Worm (Caenorhabditis elegans) whole organism, L2 larva: ENCODE data around the gene F11A5.13.

Source experiments
- C34F6.9 ChIP-seq: fragments of 150-350 bp; optimal IDR thresholded peaks from 2 replicates; lab custom pipeline; 2014; ENCODE audit warnings: missing biosample characterization, missing genetic modification characterization
- F13H6.1 ChIP-seq: sonication (generic microtip); optimal IDR thresholded peaks from 2 replicates; lab custom pipeline; 2016; ENCODE audit warnings: missing genetic modification characterization, missing compliant biosample characterization
- R02D3.7 ChIP-seq: fragments of 150-350 bp; optimal IDR thresholded peaks from 2 replicates; lab custom pipeline; 2014; ENCODE audit warnings: missing biosample characterization, missing genetic modification characterization
- ZK546.5 ChIP-seq: sonication (generic microtip); optimal IDR thresholded peaks from 2 replicates; lab custom pipeline; 2017; ENCODE audit warnings: missing biosample characterization, missing genetic modification characterization
- aly-2 ChIP-seq: fragments of 150-350 bp; optimal IDR thresholded peaks from 2 replicates; lab custom pipeline; 2014; ENCODE audit warnings: missing biosample characterization, missing genetic modification characterization
- ama-1 ChIP-seq: fragments of 150-350 bp; optimal IDR thresholded peaks from 2 replicates; lab custom pipeline; 2018; ENCODE audit warnings: inconsistent platforms
- blmp-1 ChIP-seq: sonication (generic microtip); optimal IDR thresholded peaks from 2 replicates; lab custom pipeline; 2017; ENCODE audit warnings: missing genetic modification characterization, mild to moderate bottlenecking, missing compliant biosample characterization, antibody characterized with exemption, moderate library complexity; ENCODE audit not compliant: insufficient read depth
- ceh-16 ChIP-seq: fragments of 150-350 bp; optimal IDR thresholded peaks from 2 replicates; lab custom pipeline; 2014; ENCODE audit warnings: missing biosample characterization, missing genetic modification characterization
- dmd-4 ChIP-seq: sonication (generic microtip); optimal IDR thresholded peaks from 2 replicates; lab custom pipeline; 2017; ENCODE audit warnings: missing biosample characterization, missing genetic modification characterization
- egl-27 ChIP-seq: sonication (generic microtip); optimal IDR thresholded peaks from 3 replicates; lab custom pipeline; 2017; ENCODE audit warnings: missing biosample characterization, missing genetic modification reagents, missing genetic modification characterization
- elt-3 ChIP-seq: sonication (generic microtip); optimal IDR thresholded peaks from 2 replicates; lab custom pipeline; 2017; ENCODE audit warnings: missing biosample characterization, missing genetic modification characterization
- gmeb-1 ChIP-seq: fragments of 150-350 bp; optimal IDR thresholded peaks from 2 replicates; lab custom pipeline; 2014; ENCODE audit warnings: missing biosample characterization, missing genetic modification characterization
- lin-11 ChIP-seq: fragments of 150-350 bp; sonication (generic microtip); optimal IDR thresholded peaks from 2 replicates; lab custom pipeline; 2014; ENCODE audit warnings: missing biosample characterization, missing genetic modification characterization, inconsistent platforms, mixed read lengths
- lin-13 ChIP-seq: fragments of 150-350 bp; optimal IDR thresholded peaks from 2 replicates; lab custom pipeline; 2014; ENCODE audit warnings: missing biosample characterization, missing genetic modification reagents, missing genetic modification characterization
- lsy-2 ChIP-seq, 2 experiments: fragments of 150-350 bp in 1 of 2; sonication (generic microtip) in 1 of 2; optimal IDR thresholded peaks; 2 replicates each; lab custom pipeline; 2014 to 2017; ENCODE audit warnings: missing biosample characterization in 2 of 2, missing genetic modification characterization in 2 of 2
- mab-5 ChIP-seq: fragments of 150-350 bp; optimal IDR thresholded peaks from 2 replicates; lab custom pipeline; 2014; ENCODE audit warnings: missing biosample characterization, missing genetic modification characterization
- mbf-1 ChIP-seq: sonication (generic microtip); optimal IDR thresholded peaks from 2 replicates; lab custom pipeline; 2017; ENCODE audit warnings: missing biosample characterization, missing genetic modification characterization
- mdl-1 ChIP-seq, 2 experiments: fragments of 150-350 bp in 1 of 2; sonication (generic microtip) in 1 of 2; optimal IDR thresholded peaks; 2 replicates each; lab custom pipeline; 2017; ENCODE audit warnings: missing biosample characterization in 2 of 2, missing genetic modification characterization in 2 of 2
- nhr-11 ChIP-seq: fragments of 150-350 bp; optimal IDR thresholded peaks from 2 replicates; lab custom pipeline; 2014; ENCODE audit warnings: missing biosample characterization, missing genetic modification characterization
- nhr-12 ChIP-seq: fragments of 150-350 bp; optimal IDR thresholded peaks from 2 replicates; lab custom pipeline; 2014; ENCODE audit warnings: missing biosample characterization, missing genetic modification characterization
- nhr-129 ChIP-seq: fragments of 150-350 bp; optimal IDR thresholded peaks from 2 replicates; lab custom pipeline; 2014; ENCODE audit warnings: missing biosample characterization, missing genetic modification characterization
- nhr-21 ChIP-seq: fragments of 150-350 bp; optimal IDR thresholded peaks from 2 replicates; lab custom pipeline; 2014; ENCODE audit warnings: missing biosample characterization, missing genetic modification characterization
- nhr-23 ChIP-seq: fragments of 150-350 bp; optimal IDR thresholded peaks from 2 replicates; lab custom pipeline; 2014; ENCODE audit warnings: missing biosample characterization, missing genetic modification reagents, missing genetic modification characterization
- nhr-237 ChIP-seq: fragments of 150-350 bp; optimal IDR thresholded peaks from 2 replicates; lab custom pipeline; 2014; ENCODE audit warnings: missing biosample characterization, missing genetic modification characterization
- nhr-25 ChIP-seq: fragments of 150-350 bp; sonication (generic microtip); optimal IDR thresholded peaks from 3 replicates; lab custom pipeline; 2014; ENCODE audit warnings: missing biosample characterization, missing genetic modification characterization
- nhr-6 ChIP-seq: fragments of 150-350 bp; optimal IDR thresholded peaks from 2 replicates; lab custom pipeline; 2014; ENCODE audit warnings: missing biosample characterization, missing genetic modification characterization
- peb-1 ChIP-seq: fragments of 150-350 bp; optimal IDR thresholded peaks from 2 replicates; lab custom pipeline; 2014; ENCODE audit warnings: missing biosample characterization, missing genetic modification characterization
- sem-4 ChIP-seq: fragments of 150-350 bp; optimal IDR thresholded peaks from 2 replicates; lab custom pipeline; 2014; ENCODE audit warnings: missing biosample characterization, missing genetic modification reagents, missing genetic modification characterization
- skn-1 ChIP-seq: sonication (generic microtip); optimal IDR thresholded peaks from 2 replicates; lab custom pipeline; 2017; ENCODE audit warnings: missing biosample characterization, missing genetic modification characterization
- sma-9 ChIP-seq, 2 experiments: fragments of 150-350 bp in 1 of 2; sonication (generic microtip) in 1 of 2; optimal IDR thresholded peaks; 2 replicates each; lab custom pipeline; 2014 to 2016; ENCODE audit warnings: missing genetic modification characterization in 2 of 2, mild to moderate bottlenecking in 1 of 2, missing biosample characterization in 1 of 2, missing compliant biosample characterization in 1 of 2, missing genetic modification reagents in 1 of 2, moderate library complexity in 1 of 2
- unc-39 ChIP-seq: fragments of 150-350 bp; optimal IDR thresholded peaks from 2 replicates; lab custom pipeline; 2014; ENCODE audit warnings: missing biosample characterization, missing genetic modification characterization
- unc-55 ChIP-seq: fragments of 150-350 bp; sonication (generic microtip); optimal IDR thresholded peaks from 3 replicates; lab custom pipeline; 2014; ENCODE audit warnings: missing biosample characterization, missing genetic modification reagents, missing genetic modification characterization
- unc-62 ChIP-seq: fragments of 150-350 bp; optimal IDR thresholded peaks from 2 replicates; lab custom pipeline; 2014; ENCODE audit warnings: missing biosample characterization, missing genetic modification reagents, missing genetic modification characterization
- zag-1 ChIP-seq: fragments of 150-350 bp; optimal IDR thresholded peaks from 2 replicates; lab custom pipeline; 2014; ENCODE audit warnings: missing biosample characterization, missing genetic modification characterization
- ztf-11 ChIP-seq: sonication (generic microtip); optimal IDR thresholded peaks from 2 replicates; lab custom pipeline; 2017; ENCODE audit warnings: missing biosample characterization, missing genetic modification characterization
- ztf-4 ChIP-seq: fragments of 150-350 bp; optimal IDR thresholded peaks from 2 replicates; lab custom pipeline; 2014; ENCODE audit warnings: missing biosample characterization, missing genetic modification characterization

Gene F11A5.13

DNA sequence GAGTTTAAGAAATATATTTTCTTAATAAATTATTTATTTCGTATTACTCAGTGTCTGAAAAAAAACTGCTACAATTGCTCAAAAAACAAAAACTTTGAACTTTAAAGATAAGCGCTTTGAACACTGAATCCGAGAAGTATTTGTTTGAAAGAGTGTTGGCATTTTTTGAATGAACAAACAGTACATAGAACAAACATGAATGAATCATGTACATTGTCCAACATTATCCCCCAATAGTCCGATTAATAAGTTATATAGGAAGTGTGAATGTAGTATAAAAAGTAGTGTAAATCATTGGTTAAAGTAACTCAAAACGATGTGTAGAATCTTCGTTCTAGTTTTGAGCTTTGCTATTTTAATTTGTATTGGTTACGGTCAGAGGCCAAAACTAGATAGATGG, 24.8 kb downstream of the F11A5.13 start, which contains the start of gene F11A5.17:
Gene F11A5.17, plus strand, starts transcription at position 301 of the 400 bp plus-strand sequence.
- TF ChIP-seq egl-27 (tag; lab: Kevin White, UChicago) = no peak
- no peak for TF ChIP-seq lin-11 (tag; lab: Kevin White, UChicago)
- no peak for TF ChIP-seq mab-5 (tag; lab: Kevin White, UChicago)
- no peak for TF ChIP-seq ztf-11 (tag; lab: Kevin White, UChicago)
- TF ChIP-seq lin-13 (GFP tag; lab: Kevin White, UChicago) = no peak
- no peak for TF ChIP-seq ceh-16 (tag; lab: Kevin White, UChicago)
- no peak for TF ChIP-seq mbf-1
- no peak for TF ChIP-seq ztf-4 (tag; lab: Kevin White, UChicago)
- TF ChIP-seq elt-3 (tag; lab: Kevin White, UChicago) = no peak
- no peak for TF ChIP-seq unc-39 (tag; lab: Kevin White, UChicago)
- no peak for TF ChIP-seq C34F6.9 (tag; lab: Kevin White, UChicago)
- TF ChIP-seq nhr-21 (tag; lab: Kevin White, UChicago) = no peak
- no peak for TF ChIP-seq blmp-1 (tag; lab: Kevin White, UChicago)
- TF ChIP-seq unc-62 (GFP tag; lab: Kevin White, UChicago) = no peak
- no peak for TF ChIP-seq nhr-237 (tag; lab: Kevin White, UChicago)
- TF ChIP-seq sem-4 (tag; lab: Kevin White, UChicago) = no peak

ce11 chrV:16198016-16198415, 28.5 kb downstream of the F11A5.13 start, which contains the start of gene F11A5.5:
Gene F11A5.5 (plus strand): TSS chrV:16198316.
- TF ChIP-seq lin-11 (tag; lab: Kevin White, UChicago) (no peak), nhr-237 (tag; lab: Kevin White, UChicago) (no peak), nhr-11 (no peak), skn-1 (no peak), sma-9 (GFP tag; optimal IDR thresholded peaks at IDR 0.05; lab: Kevin White, UChicago) (no peak), sma-9 (tag; optimal IDR thresholded peaks at IDR 0.05; lab: Kevin White, UChicago) (no peak), dmd-4 (no peak), unc-39 (tag; lab: Kevin White, UChicago) (no peak), nhr-23 (tag; lab: Kevin White, UChicago) (no peak), aly-2 (no peak), mab-5 (tag; lab: Kevin White, UChicago) (no peak), gmeb-1 (no peak)

- TF ChIP-seq F13H6.1 (tag; lab: Kevin White, UChicago) (no peak), sma-9 (GFP tag; optimal IDR thresholded peaks at IDR 0.05; lab: Kevin White, UChicago) (no peak), sma-9 (tag; optimal IDR thresholded peaks at IDR 0.05; lab: Kevin White, UChicago) (no peak), zag-1 (no peak), nhr-11 (no peak), gmeb-1 (no peak), nhr-237 (tag; lab: Kevin White, UChicago) (no peak), skn-1 (no peak), mdl-1 (tag; optimal IDR thresholded peaks at IDR 0.05; lab: Kevin White, UChicago) (no peak), dmd-4 (no peak), nhr-6 (no peak), elt-3 (tag; lab: Kevin White, UChicago) (no peak), peb-1 (no peak), unc-55 (no peak), C34F6.9 (tag; lab: Kevin White, UChicago) (no peak), ZK546.5 (tag; lab: Kevin White, UChicago) (no peak), unc-39 (tag; lab: Kevin White, UChicago) (no peak), sem-4 (tag; lab: Kevin White, UChicago) (no peak), lsy-2 (tag; optimal IDR thresholded peaks at IDR 0.05; lab: Kevin White, UChicago) (no peak)
These were observed 31.1 kb downstream of the F11A5.13 start, which contains the start of gene rabr-3 for ce11 chrV:16195379-16195778. Gene rabr-3 (plus strand): TSS chrV:16195679.

DNA sequence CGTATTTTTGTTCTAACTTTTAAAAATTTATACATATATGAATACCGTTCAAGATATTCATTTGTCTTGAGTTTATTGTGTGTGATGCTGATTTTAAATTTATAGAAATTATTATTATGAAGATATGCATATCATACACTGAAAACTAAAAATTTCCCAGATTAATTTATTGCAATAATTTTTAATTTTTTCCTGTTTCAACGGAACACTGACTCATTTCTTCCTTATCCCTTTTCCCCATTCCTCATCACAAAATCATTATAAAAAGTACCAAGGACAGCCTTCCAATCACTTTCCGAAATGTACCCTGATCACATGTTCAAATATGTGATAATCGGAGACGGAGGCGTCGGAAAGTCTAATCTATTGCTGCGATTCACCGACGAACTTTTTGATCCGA, 31.8 kb downstream of the F11A5.13 start, which contains the start of gene rabr-4:
Gene rabr-4, plus strand, starts transcription at position 301 of the 400 bp plus-strand sequence.
- no peak for TF ChIP-seq nhr-25 (tag; lab: Kevin White, UChicago)

DNA sequence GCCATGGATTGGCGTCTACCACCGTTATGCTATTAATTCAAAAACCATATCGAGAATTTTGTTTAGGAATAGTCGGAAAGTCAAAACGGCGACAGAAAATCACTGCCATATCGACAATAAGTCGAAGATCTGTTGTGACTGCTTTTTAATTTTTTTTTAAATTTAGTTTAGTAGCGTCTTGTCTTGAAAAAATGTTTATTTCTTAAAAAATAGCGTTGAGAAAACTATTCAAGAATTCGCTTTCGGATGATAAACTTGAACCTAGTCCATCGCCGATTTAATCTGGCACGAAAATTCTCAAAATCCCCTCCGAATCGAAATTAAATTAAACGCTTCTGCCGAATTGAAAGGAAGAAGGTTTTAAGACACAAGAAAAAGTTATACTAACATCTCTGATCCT, 34.4 kb downstream of the F11A5.13 start, which contains the start of gene srh-279:
Gene srh-279, plus strand, starts transcription at position 301 of the 400 bp plus-strand sequence.
- no peak for TF ChIP-seq nhr-129 (tag; lab: Kevin White, UChicago)
- TF ChIP-seq ztf-11 (tag; lab: Kevin White, UChicago) = no peak
- no peak for TF ChIP-seq ama-1 (lab: Kevin White, UChicago)
- no peak for TF ChIP-seq aly-2
- TF ChIP-seq sma-9 (GFP tag; optimal IDR thresholded peaks at IDR 0.05; lab: Kevin White, UChicago) = no peak
- no peak for TF ChIP-seq sma-9 (tag; optimal IDR thresholded peaks at IDR 0.05; lab: Kevin White, UChicago)
- TF ChIP-seq nhr-237 (tag; lab: Kevin White, UChicago) = no peak
- TF ChIP-seq nhr-12 (tag; lab: Kevin White, UChicago) = no peak
- TF ChIP-seq R02D3.7 (tag; lab: Kevin White, UChicago) = no peak
